Worm (Caenorhabditis elegans) whole organism, midembryonic: ENCODE results near the gene W01D2.6.

Experiments
- T22C8.4 ChIP-seq: fragments of 200-800 bp; sonication (Bioruptor generic); IDR thresholded peaks from 2 replicates; pipeline ENCODE4 v1.3.6; 2022; ENCODE audit warnings: missing genetic modification characterization, missing compliant biosample characterization
- cog-1 ChIP-seq: sonication (generic microtip); optimal IDR thresholded peaks from 2 replicates; lab custom pipeline; 2016; ENCODE audit warnings: missing genetic modification characterization, missing compliant biosample characterization
- flt-1 ChIP-seq: fragments of 200-800 bp; sonication (Bioruptor generic); IDR thresholded peaks from 2 replicates; pipeline ENCODE4 v1.3.6; 2022; ENCODE audit warnings: missing genetic modification characterization, missing compliant biosample characterization
- klf-2 ChIP-seq: fragments of 200-800 bp; sonication (Bioruptor generic); conservative IDR thresholded peaks from 2 replicates; pipeline ENCODE4 v1.3.6; 2022; ENCODE audit warnings: missing genetic modification reagents, missing genetic modification characterization, missing compliant biosample characterization
- med-1 ChIP-seq: sonication (generic microtip); optimal IDR thresholded peaks from 2 replicates; lab custom pipeline; 2017; ENCODE audit warnings: missing genetic modification characterization, mild to moderate bottlenecking, missing compliant biosample characterization, antibody characterized with exemption, missing genetic modification reagents; ENCODE audit not compliant: insufficient read depth
- ref-1 ChIP-seq: fragments of 200-800 bp; sonication (Bioruptor generic); conservative IDR thresholded peaks from 2 replicates; pipeline ENCODE4 v1.3.6; 2022; ENCODE audit warnings: missing genetic modification reagents, missing genetic modification characterization, missing compliant biosample characterization
- tab-1 ChIP-seq: fragments of 200-800 bp; sonication (Bioruptor generic); IDR thresholded peaks from 2 replicates; pipeline ENCODE4 v1.3.6; 2022; ENCODE audit warnings: missing genetic modification characterization, missing compliant biosample characterization
- ztf-23 ChIP-seq: fragments of 200-800 bp; sonication (Bioruptor generic); IDR thresholded peaks from 2 replicates; pipeline ENCODE4 v1.3.6; 2022; ENCODE audit warnings: missing genetic modification reagents, missing genetic modification characterization, missing compliant biosample characterization
- ztf-29 ChIP-seq: fragments of 200-800 bp; sonication (Bioruptor generic); IDR thresholded peaks from 2 replicates; pipeline ENCODE4 v1.3.6; 2022; ENCODE audit warnings: missing genetic modification reagents, missing genetic modification characterization, missing compliant biosample characterization

Gene W01D2.6

ce11 chrII:14808686-14809085, at the start of gene W01D2.6:
Gene W01D2.6 (plus strand): TSS chrII:14808986.
- TF ChIP-seq flt-1 (GFP tag; lab: Robert Waterston, UW) (no peak), klf-2 (no peak), ztf-23 (GFP tag; lab: Robert Waterston, UW) (no peak), med-1 (GFP tag; lab: Kevin White, UChicago) (no peak), ref-1 (GFP tag; lab: Robert Waterston, UW) (no peak), cog-1 (tag; lab: Kevin White, UChicago) (no peak), tab-1 (GFP tag; lab: Robert Waterston, UW) (no peak), ztf-29 (GFP tag; lab: Robert Waterston, UW) (no peak), T22C8.4 (no peak)

ce11 chrII:14768804-14769203, 40.0 kb upstream of the W01D2.6 start:
- TF ChIP-seq flt-1 (GFP tag; lab: Robert Waterston, UW) (no peak), ref-1 (GFP tag; lab: Robert Waterston, UW) (no peak), cog-1 (tag; lab: Kevin White, UChicago) (no peak), klf-2 (no peak), ztf-29 (GFP tag; lab: Robert Waterston, UW) (no peak), tab-1 (GFP tag; lab: Robert Waterston, UW) (no peak), T22C8.4 (no peak), med-1 (GFP tag; lab: Kevin White, UChicago) (no peak), ztf-23 (GFP tag; lab: Robert Waterston, UW) (no peak)

ce11 chrII:14771096-14771495, 37.7 kb upstream of the W01D2.6 start:
- TF ChIP-seq T22C8.4 (no peak), ztf-23 (GFP tag; lab: Robert Waterston, UW) (no peak), klf-2 (no peak), flt-1 (GFP tag; lab: Robert Waterston, UW) (no peak), ref-1 (GFP tag; lab: Robert Waterston, UW) (no peak), med-1 (GFP tag; lab: Kevin White, UChicago) (no peak), ztf-29 (GFP tag; lab: Robert Waterston, UW) (no peak), cog-1 (tag; lab: Kevin White, UChicago) (no peak), tab-1 (GFP tag; lab: Robert Waterston, UW) (no peak)

- no peak for TF ChIP-seq klf-2
- no peak for TF ChIP-seq ztf-29 (GFP tag; lab: Robert Waterston, UW)
- TF ChIP-seq ref-1 (GFP tag; lab: Robert Waterston, UW), result no peak
- TF ChIP-seq cog-1 (tag; lab: Kevin White, UChicago), result no peak
- TF ChIP-seq flt-1 (GFP tag; lab: Robert Waterston, UW), result no peak
- no peak for TF ChIP-seq ztf-23 (GFP tag; lab: Robert Waterston, UW)
- no peak for TF ChIP-seq tab-1 (GFP tag; lab: Robert Waterston, UW)
These were observed 36.7 kb upstream of the W01D2.6 start for ce11 chrII:14772113-14772512.

ce11 chrII:14772956-14773788, 35.6 kb upstream of the W01D2.6 start, which contains the start of gene Y54E2A.7:
Gene Y54E2A.7 (minus strand): TSS chrII:14773006.
- TF ChIP-seq ref-1 (GFP tag; lab: Robert Waterston, UW), result no peak
- no peak for TF ChIP-seq ztf-29 (GFP tag; lab: Robert Waterston, UW)

- TF ChIP-seq T22C8.4 (no peak), klf-2 (no peak), ref-1 (GFP tag; lab: Robert Waterston, UW) (no peak), med-1 (GFP tag; lab: Kevin White, UChicago) (no peak), flt-1 (GFP tag; lab: Robert Waterston, UW) (no peak), tab-1 (GFP tag; lab: Robert Waterston, UW) (no peak), cog-1 (tag; lab: Kevin White, UChicago) (no peak), ztf-29 (GFP tag; lab: Robert Waterston, UW) (no peak), ztf-23 (GFP tag; lab: Robert Waterston, UW) (no peak)
These were observed 30.7 kb upstream of the W01D2.6 start, which contains the start of gene Y54E2A.8 for ce11 chrII:14778092-14778491. Gene Y54E2A.8 (plus strand): TSS chrII:14778345.

ce11 chrII:14779851-14780250, 28.9 kb upstream of the W01D2.6 start:
- TF ChIP-seq cog-1 (tag; lab: Kevin White, UChicago) (no peak), ref-1 (GFP tag; lab: Robert Waterston, UW) (no peak), ztf-29 (GFP tag; lab: Robert Waterston, UW) (no peak), klf-2 (no peak), med-1 (GFP tag; lab: Kevin White, UChicago) (no peak), tab-1 (GFP tag; lab: Robert Waterston, UW) (no peak), flt-1 (GFP tag; lab: Robert Waterston, UW) (no peak), ztf-23 (GFP tag; lab: Robert Waterston, UW) (no peak), T22C8.4 (no peak)

ce11 chrII:14785906-14786305, 22.9 kb upstream of the W01D2.6 start, which contains the start of gene Y54E2A.9:
Gene Y54E2A.9 (minus strand): TSS chrII:14786006.
- TF ChIP-seq med-1 (GFP tag; lab: Kevin White, UChicago) (no peak), ref-1 (GFP tag; lab: Robert Waterston, UW) (no peak), klf-2 (no peak)

ce11 chrII:14790751-14791150, 18.0 kb upstream of the W01D2.6 start, which contains the start of gene Y54E2A.10:
Gene Y54E2A.10 (plus strand): TSS chrII:14791051.
- TF ChIP-seq ztf-23 (GFP tag; lab: Robert Waterston, UW) (no peak), ref-1 (GFP tag; lab: Robert Waterston, UW) (no peak), ztf-29 (GFP tag; lab: Robert Waterston, UW) (no peak), med-1 (GFP tag; lab: Kevin White, UChicago) (no peak), klf-2 (no peak), cog-1 (tag; lab: Kevin White, UChicago) (no peak), T22C8.4 (no peak), flt-1 (GFP tag; lab: Robert Waterston, UW) (no peak), tab-1 (GFP tag; lab: Robert Waterston, UW) (no peak)
